Fruit fly (Drosophila melanogaster): ENCODE measurements around the gene hydra.
A peak's percentile ranks its signal among the peaks of the same experiment; 100 is the strongest.

hydra gene

DNA sequence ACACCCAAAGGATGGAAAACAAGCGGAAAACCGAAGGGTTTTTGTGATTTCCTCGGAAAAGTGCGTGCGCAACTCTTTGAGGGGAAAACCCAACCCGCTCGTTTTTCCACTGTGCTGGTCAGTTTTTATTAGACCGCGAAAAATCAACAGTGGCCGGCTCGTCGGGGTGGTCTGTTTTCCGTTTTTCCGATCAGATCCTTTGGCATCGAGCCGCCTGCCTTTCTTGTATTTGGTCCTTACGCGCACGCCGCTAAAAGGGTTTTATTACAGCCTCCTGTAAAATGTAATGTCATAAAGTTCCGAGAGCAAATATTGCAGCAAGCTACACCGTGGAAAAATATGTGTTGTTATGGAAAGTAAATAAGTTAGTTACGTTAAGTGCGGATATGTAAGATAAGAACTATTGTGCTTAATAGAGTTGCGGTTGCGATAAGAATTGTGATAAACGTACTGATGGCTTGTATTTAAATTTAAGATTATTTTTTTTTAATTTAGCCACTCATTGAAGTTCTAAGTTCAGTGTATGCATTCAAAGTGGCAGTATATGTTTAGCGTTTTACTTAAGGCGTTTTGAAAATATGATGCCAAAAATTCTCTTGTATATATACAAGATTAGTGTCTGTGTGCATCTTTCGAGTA lies 13.8 kb downstream of the hydra start:
- no peak for TF ChIP-seq toe (GFP tag; optimal IDR thresholded peaks at IDR 0.05)
- TF ChIP-seq CG14711 (tag; optimal IDR thresholded peaks at IDR 0.05) = no peak
- no peak for TF ChIP-seq Crg-1 (GFP tag; optimal IDR thresholded peaks at IDR 0.05)
- no peak for TF ChIP-seq Mnt (GFP tag; optimal IDR thresholded peaks at IDR 0.05)
- TF ChIP-seq pad (GFP tag; optimal IDR thresholded peaks at IDR 0.05) = no peak
- TF ChIP-seq bab1 (GFP tag; optimal IDR thresholded peaks at IDR 0.05) = no peak
- no peak for TF ChIP-seq CG33017 (tag; optimal IDR thresholded peaks at IDR 0.05)
- TF ChIP-seq Clk (GFP tag; optimal IDR thresholded peaks at IDR 0.05) = no peak
- no peak for TF ChIP-seq tj (GFP tag; optimal IDR thresholded peaks at IDR 0.05)

DNA sequence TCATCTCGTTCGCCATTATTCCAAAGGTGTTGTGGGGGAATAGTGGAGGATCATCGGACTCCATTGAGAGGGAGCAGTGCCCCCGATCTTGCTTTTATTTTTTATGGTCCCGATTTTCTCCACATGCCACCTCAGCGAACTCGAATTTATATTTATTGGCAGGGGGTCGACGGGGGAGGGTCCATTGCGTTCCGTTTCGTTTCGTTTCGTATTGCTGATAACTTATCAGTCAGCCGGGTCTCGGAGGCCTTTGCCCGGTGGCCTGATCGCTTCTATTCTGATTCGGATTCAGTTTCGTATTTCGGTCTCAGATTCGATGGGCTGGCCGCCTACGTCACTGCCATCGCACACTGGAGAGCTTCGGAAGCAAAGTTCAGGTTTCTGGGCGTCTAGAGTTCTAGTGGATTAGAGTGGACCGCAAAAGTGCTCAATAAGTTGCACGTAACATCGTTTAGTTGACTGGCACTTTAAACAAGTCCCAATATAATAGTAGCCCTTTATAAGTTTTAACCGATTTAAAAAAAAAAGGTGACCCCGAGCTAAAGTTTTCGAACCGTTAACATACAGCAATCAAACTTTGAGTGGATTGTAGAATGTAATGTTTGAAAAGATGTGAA lies 15.1 kb downstream of the hydra start, which contains the start of gene CG1835:
Gene CG1835, plus strand, starts transcription at position 306 of the 617 bp plus-strand sequence.
- TF ChIP-seq CG1620 (GFP tag; optimal IDR thresholded peaks at IDR 0.05) (no peak), CG7045 (GFP tag; optimal IDR thresholded peaks at IDR 0.05) (no peak), toe (GFP tag; optimal IDR thresholded peaks at IDR 0.05) (no peak), cnc (optimal IDR thresholded peaks at IDR 0.05) (no peak), CG7101 (tag; optimal IDR thresholded peaks at IDR 0.05) (peak; percentile 21), CG12768 (GFP tag; optimal IDR thresholded peaks at IDR 0.05) (peak; percentile 69), tj (GFP tag; optimal IDR thresholded peaks at IDR 0.05) (no peak), Hr96 (GFP tag; optimal IDR thresholded peaks at IDR 0.05) (peak; percentile 61), CG5204 (GFP tag; optimal IDR thresholded peaks at IDR 0.05) (no peak), kay (GFP tag; ENCODE audit: borderline replicate concordance) (peak; percentile 9), ovo (GFP tag; optimal IDR thresholded peaks at IDR 0.05) (no peak), Clk (GFP tag; optimal IDR thresholded peaks at IDR 0.05) (no peak), cic (GFP tag; optimal IDR thresholded peaks at IDR 0.05) (no peak), CG14711 (tag; optimal IDR thresholded peaks at IDR 0.05) (no peak), CG33017 (tag; optimal IDR thresholded peaks at IDR 0.05) (no peak), Mnt (GFP tag; optimal IDR thresholded peaks at IDR 0.05) (no peak), Crg-1 (GFP tag; optimal IDR thresholded peaks at IDR 0.05) (no peak), CG11617 (GFP tag; optimal IDR thresholded peaks at IDR 0.05) (no peak), bab1 (GFP tag; optimal IDR thresholded peaks at IDR 0.05) (peak; percentile 26), pad (GFP tag; optimal IDR thresholded peaks at IDR 0.05) (peak; percentile 45)

DNA sequence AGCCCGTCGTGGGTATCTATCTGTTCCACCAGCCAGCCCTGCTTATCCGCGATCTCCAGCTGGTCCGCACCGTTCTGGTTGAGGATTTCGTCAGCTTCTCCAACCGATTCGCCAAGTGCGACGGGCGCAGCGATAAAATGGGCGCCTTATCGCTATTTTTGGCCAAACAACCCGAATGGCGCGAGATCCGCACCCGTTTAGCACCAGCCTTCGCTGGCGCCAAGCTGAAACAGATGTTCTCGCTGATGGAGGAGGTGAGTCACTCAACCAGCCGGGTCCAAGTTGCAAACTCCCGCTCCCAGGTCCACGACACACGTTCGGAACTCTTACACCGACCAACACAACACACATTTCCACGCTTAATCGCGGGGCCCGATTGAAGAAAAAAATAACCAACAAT lies 18.2 kb downstream of the hydra start:
- TF ChIP-seq cnc (optimal IDR thresholded peaks at IDR 0.05) (no peak), CG7045 (GFP tag; optimal IDR thresholded peaks at IDR 0.05) (no peak), CG14711 (tag; optimal IDR thresholded peaks at IDR 0.05) (no peak), cic (GFP tag; optimal IDR thresholded peaks at IDR 0.05) (no peak), Crg-1 (GFP tag; optimal IDR thresholded peaks at IDR 0.05) (no peak), Clk (GFP tag; optimal IDR thresholded peaks at IDR 0.05) (no peak), pad (GFP tag; optimal IDR thresholded peaks at IDR 0.05) (no peak), CG7101 (tag; optimal IDR thresholded peaks at IDR 0.05) (no peak), Hr96 (GFP tag; optimal IDR thresholded peaks at IDR 0.05) (no peak), CG1620 (GFP tag; optimal IDR thresholded peaks at IDR 0.05) (no peak), Mnt (GFP tag; optimal IDR thresholded peaks at IDR 0.05) (no peak)

DNA sequence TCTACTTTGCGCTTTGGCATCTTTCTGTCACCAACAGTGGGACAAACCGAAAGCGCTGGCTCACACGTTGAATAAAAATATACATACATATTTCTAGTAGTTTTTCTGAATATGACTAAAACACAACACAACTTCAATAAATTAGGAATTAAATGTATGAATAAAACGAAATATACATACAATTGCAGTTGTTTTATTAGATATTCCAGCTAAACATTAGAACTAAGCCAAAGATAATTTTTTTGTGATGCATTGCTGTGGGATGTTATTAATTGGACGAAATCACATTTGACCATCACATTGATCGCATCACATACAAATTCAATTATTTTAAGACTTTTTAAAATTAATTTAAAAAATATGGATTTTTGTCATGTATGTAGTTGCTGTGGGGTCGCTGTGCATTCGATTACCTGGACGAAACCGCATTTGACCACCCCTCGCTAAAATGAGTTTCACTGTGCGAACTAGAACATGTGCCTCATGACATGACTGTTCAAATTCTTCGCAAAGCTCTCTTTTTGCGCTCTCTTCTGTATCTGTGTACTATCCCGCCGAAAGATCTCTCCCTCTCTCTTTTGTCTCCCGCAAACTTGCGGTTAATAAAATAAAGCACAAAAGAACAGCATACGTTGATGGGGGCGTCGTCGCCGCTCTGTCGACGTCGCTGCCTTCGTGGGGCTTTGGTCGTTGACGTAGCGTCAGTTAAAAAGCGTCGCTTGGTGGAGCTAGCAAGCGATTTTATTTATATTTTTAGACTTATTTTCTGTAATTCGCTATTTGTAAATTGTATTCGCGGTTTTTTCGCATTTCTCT lies 20.1 kb downstream of the hydra start, which contains the start of gene Cyp6v1:
Gene Cyp6v1, plus strand, starts transcription at position 588 of the 816 bp plus-strand sequence.
- TF ChIP-seq cnc (optimal IDR thresholded peaks at IDR 0.05) (peak; percentile 85 to 87), CG11617 (GFP tag; optimal IDR thresholded peaks at IDR 0.05) (peak; percentile 85), CG12768 (GFP tag; optimal IDR thresholded peaks at IDR 0.05) (peak; percentile 43), Crg-1 (GFP tag; optimal IDR thresholded peaks at IDR 0.05) (peak; percentile 25), CG5204 (GFP tag; optimal IDR thresholded peaks at IDR 0.05) (peak; percentile 53), toe (GFP tag; optimal IDR thresholded peaks at IDR 0.05) (peak; percentile 63), kay (GFP tag; ENCODE audit: borderline replicate concordance) (peak; percentile 85), bab1 (GFP tag; optimal IDR thresholded peaks at IDR 0.05) (peak; percentile 28), CG33017 (tag; optimal IDR thresholded peaks at IDR 0.05) (no peak), ovo (GFP tag; optimal IDR thresholded peaks at IDR 0.05) (peak; percentile 59), CG14711 (tag; optimal IDR thresholded peaks at IDR 0.05) (peak; percentile 41), Mnt (GFP tag; optimal IDR thresholded peaks at IDR 0.05) (peak; percentile 51), Clk (GFP tag; optimal IDR thresholded peaks at IDR 0.05) (peak; percentile 44), cic (GFP tag; optimal IDR thresholded peaks at IDR 0.05) (no peak), CG7101 (tag; optimal IDR thresholded peaks at IDR 0.05) (peak; percentile 57), CG1620 (GFP tag; optimal IDR thresholded peaks at IDR 0.05) (peak; percentile 39), tj (GFP tag; optimal IDR thresholded peaks at IDR 0.05) (peak; percentile 57), Hr96 (GFP tag; optimal IDR thresholded peaks at IDR 0.05) (peak; percentile 60), pad (GFP tag; optimal IDR thresholded peaks at IDR 0.05) (peak; percentile 72), CG7045 (GFP tag; optimal IDR thresholded peaks at IDR 0.05) (peak; percentile 62)

DNA sequence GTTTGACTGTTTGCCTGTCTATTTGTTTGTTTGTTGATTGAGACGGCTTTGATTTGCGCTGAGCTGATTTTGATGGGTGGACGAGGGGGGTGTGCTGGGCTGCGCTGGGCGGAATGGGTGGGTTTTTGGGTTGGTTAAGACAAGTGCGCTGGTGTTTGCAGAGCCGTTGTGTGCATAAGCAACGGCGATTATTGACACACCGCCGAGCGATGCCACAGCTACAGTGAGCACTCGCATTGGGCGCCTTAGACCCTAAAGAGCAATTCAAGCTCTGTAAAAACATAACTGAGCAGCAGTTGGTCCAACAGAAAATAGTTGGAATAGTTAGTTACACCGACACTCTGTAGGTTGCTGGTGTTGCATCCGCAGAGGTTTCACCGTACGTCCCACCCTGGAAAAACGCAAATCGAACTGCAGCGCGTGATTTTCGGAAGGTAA lies 21.9 kb downstream of the hydra start:
- TF ChIP-seq CG7101 (tag; optimal IDR thresholded peaks at IDR 0.05) (peak; percentile 13), CG7045 (GFP tag; optimal IDR thresholded peaks at IDR 0.05) (no peak), CG14711 (tag; optimal IDR thresholded peaks at IDR 0.05) (peak; percentile 18), CG12768 (GFP tag; optimal IDR thresholded peaks at IDR 0.05) (no peak), bab1 (GFP tag; optimal IDR thresholded peaks at IDR 0.05) (peak; percentile 2)

All from whole organism, adult.